Worm (Caenorhabditis elegans) whole organism, late embryonic: ENCODE results near the gene nhr-168.

ENCODE experiments used
- C38D4.7 ChIP-seq: fragments of 200-800 bp; sonication (Bioruptor generic); optimal IDR thresholded peaks from 2 replicates; lab custom pipeline; 2018; ENCODE audit warnings: mild to moderate bottlenecking, missing genetic modification characterization, moderate library complexity, missing compliant biosample characterization
- F13H6.1 ChIP-seq: sonication (generic microtip); optimal IDR thresholded peaks from 2 replicates; lab custom pipeline; 2016; ENCODE audit warnings: missing genetic modification characterization, missing compliant biosample characterization
- ceh-30 ChIP-seq: fragments of 150-350 bp; optimal IDR thresholded peaks from 2 replicates; lab custom pipeline; 2014; ENCODE audit warnings: missing biosample characterization, missing genetic modification characterization
- ceh-31 ChIP-seq: sonication (generic microtip); optimal IDR thresholded peaks from 2 replicates; lab custom pipeline; 2016; ENCODE audit warnings: missing genetic modification characterization, missing compliant biosample characterization
- ceh-9 ChIP-seq: sonication (generic microtip); optimal IDR thresholded peaks from 2 replicates; lab custom pipeline; 2016; ENCODE audit warnings: mild to moderate bottlenecking, missing genetic modification characterization, inconsistent platforms, missing compliant biosample characterization
- che-1 ChIP-seq: sonication (generic microtip); optimal IDR thresholded peaks from 2 replicates; lab custom pipeline; 2016; ENCODE audit warnings: mild to moderate bottlenecking, missing genetic modification characterization, missing compliant biosample characterization
- dmd-4 ChIP-seq: sonication (generic microtip); optimal IDR thresholded peaks from 2 replicates; lab custom pipeline; 2016; ENCODE audit warnings: borderline replicate concordance, missing genetic modification characterization, missing compliant biosample characterization
- dve-1 ChIP-seq: sonication (generic microtip); optimal IDR thresholded peaks from 2 replicates; lab custom pipeline; 2017; ENCODE audit warnings: antibody characterized with exemption, mild to moderate bottlenecking, missing genetic modification characterization, missing compliant biosample characterization
- elt-2 ChIP-seq: sonication (generic microtip); optimal IDR thresholded peaks from 2 replicates; lab custom pipeline; 2016; ENCODE audit warnings: missing genetic modification reagents, missing genetic modification characterization, missing compliant biosample characterization
- ets-4 ChIP-seq: sonication (generic microtip); optimal IDR thresholded peaks from 2 replicates; lab custom pipeline; 2016; ENCODE audit warnings: missing genetic modification characterization, missing compliant biosample characterization
- fax-1 ChIP-seq: sonication (generic microtip); optimal IDR thresholded peaks from 2 replicates; lab custom pipeline; 2016; ENCODE audit warnings: missing genotype, missing genetic modification characterization, missing compliant biosample characterization
- hlh-15 ChIP-seq: sonication (generic microtip); optimal IDR thresholded peaks from 2 replicates; lab custom pipeline; 2016; ENCODE audit warnings: missing genetic modification characterization, missing compliant biosample characterization
- mec-3 ChIP-seq: sonication (generic microtip); optimal IDR thresholded peaks from 2 replicates; lab custom pipeline; 2016; ENCODE audit warnings: borderline replicate concordance, missing genetic modification characterization, missing compliant biosample characterization
- nfya-1 ChIP-seq: sonication (generic microtip); optimal IDR thresholded peaks from 2 replicates; lab custom pipeline; 2017; ENCODE audit warnings: missing genetic modification characterization, mild to moderate bottlenecking, missing compliant biosample characterization, antibody characterized with exemption, moderate library complexity
- nhr-232 ChIP-seq: sonication (generic microtip); optimal IDR thresholded peaks from 2 replicates; lab custom pipeline; 2016; ENCODE audit warnings: missing genetic modification characterization, missing compliant biosample characterization
- pag-3 ChIP-seq: sonication (generic microtip); optimal IDR thresholded peaks from 2 replicates; lab custom pipeline; 2016; ENCODE audit warnings: missing compliant biosample characterization, missing genetic modification characterization, borderline replicate concordance
- pat-9 ChIP-seq: fragments of 200-800 bp; sonication (Bioruptor generic); optimal IDR thresholded peaks from 2 replicates; lab custom pipeline; 2018; ENCODE audit warnings: mild to moderate bottlenecking, missing genetic modification characterization, moderate library complexity, missing compliant biosample characterization
- pha-4 ChIP-seq: fragments of 150-350 bp; optimal IDR thresholded peaks from 2 replicates; lab custom pipeline; 2018; ENCODE audit warnings: missing biosample characterization, missing genetic modification reagents, missing genetic modification characterization
- pqm-1 ChIP-seq: sonication (generic microtip); optimal IDR thresholded peaks from 2 replicates; lab custom pipeline; 2016; ENCODE audit warnings: missing genetic modification characterization, missing compliant biosample characterization
- pros-1 ChIP-seq: fragments of 150-350 bp; optimal IDR thresholded peaks from 2 replicates; lab custom pipeline; 2014; ENCODE audit warnings: missing biosample characterization, missing genetic modification reagents, missing genetic modification characterization
- ref-2 ChIP-seq: sonication (generic microtip); optimal IDR thresholded peaks from 2 replicates; lab custom pipeline; 2016; ENCODE audit warnings: missing genetic modification characterization, missing compliant biosample characterization
- rnt-1 ChIP-seq: sonication (generic microtip); optimal IDR thresholded peaks from 2 replicates; lab custom pipeline; 2016; ENCODE audit warnings: missing genetic modification characterization, missing compliant biosample characterization
- sdc-2 ChIP-seq: sonication (generic microtip); optimal IDR thresholded peaks from 2 replicates; lab custom pipeline; 2016; ENCODE audit warnings: missing genotype, missing genetic modification characterization, missing compliant biosample characterization
- sox-4 ChIP-seq: sonication (generic microtip); optimal IDR thresholded peaks from 2 replicates; lab custom pipeline; 2017; ENCODE audit warnings: mild to moderate bottlenecking, missing genetic modification characterization, inconsistent platforms, missing compliant biosample characterization
- unc-42 ChIP-seq: sonication (generic microtip); optimal IDR thresholded peaks from 2 replicates; lab custom pipeline; 2016; ENCODE audit warnings: missing genotype, missing genetic modification characterization, missing compliant biosample characterization
- unc-55 ChIP-seq: sonication (generic microtip); optimal IDR thresholded peaks from 2 replicates; lab custom pipeline; 2017; ENCODE audit warnings: missing biosample characterization, missing genetic modification reagents, missing genetic modification characterization
- zip-5 ChIP-seq: sonication (generic microtip); optimal IDR thresholded peaks from 2 replicates; lab custom pipeline; 2016; ENCODE audit warnings: missing genetic modification characterization, missing compliant biosample characterization

The nhr-168 gene

DNA sequence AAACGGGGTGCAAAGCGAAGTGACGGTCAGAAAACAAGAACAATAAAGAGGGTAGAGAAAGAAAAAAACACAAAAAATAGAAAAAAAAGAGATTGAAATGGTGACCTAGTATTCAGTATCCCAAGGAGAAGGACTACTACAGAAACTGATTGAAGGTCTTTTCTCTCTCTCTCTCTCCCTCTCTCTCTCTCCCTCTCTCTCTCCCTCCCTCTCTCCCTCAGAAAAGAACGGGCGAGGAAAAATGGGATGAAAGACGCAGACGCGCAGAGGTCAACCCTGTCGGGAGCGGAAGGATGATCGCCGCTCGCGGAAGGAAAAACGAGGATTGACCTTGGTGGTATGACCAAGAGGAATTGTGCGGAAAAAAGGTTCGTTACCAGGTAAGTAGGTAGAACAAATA lies 40.9 kb upstream of the nhr-168 start:
- TF ChIP-seq unc-42 (tag; lab: Kevin White, UChicago) (no peak), unc-55 (GFP tag; lab: Kevin White, UChicago) (peak; percentile 8), ceh-31 (tag; lab: Kevin White, UChicago) (peak; percentile 28)

ce11 chrV:13373643-13374042 lies 40.0 kb upstream of the nhr-168 start:
- peak; percentile 48 for TF ChIP-seq elt-2 (tag; lab: Kevin White, UChicago)
- no peak for TF ChIP-seq fax-1 (tag; lab: Kevin White, UChicago)
- peak; percentile 26 for TF ChIP-seq pqm-1
- no peak for TF ChIP-seq nhr-232 (tag; lab: Kevin White, UChicago)
- TF ChIP-seq, all 69 proteins: peak for 2

DNA sequence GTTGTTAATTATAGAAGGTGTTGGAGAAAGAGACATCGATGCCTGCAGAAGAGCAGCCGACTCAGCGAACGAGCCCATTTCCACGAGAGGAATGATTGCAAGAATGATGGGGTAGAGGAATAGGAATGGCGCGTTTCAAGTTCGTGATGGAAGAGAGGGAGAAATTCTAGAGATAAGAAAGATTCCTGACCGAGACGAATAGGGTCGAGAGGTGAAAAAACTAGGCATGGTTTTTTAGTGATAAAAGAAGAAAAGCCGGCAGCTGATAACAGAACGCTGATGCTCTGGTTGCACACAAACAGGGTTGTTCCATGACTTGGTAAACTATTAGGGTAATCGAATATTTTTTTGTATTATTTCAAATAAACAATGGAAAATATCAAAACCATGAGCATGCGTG lies 39.1 kb upstream of the nhr-168 start:
- TF ChIP-seq pag-3 (no peak), ceh-30 (tag; lab: Kevin White, UChicago) (no peak), dmd-4 (tag; lab: Kevin White, UChicago) (no peak), elt-2 (tag; lab: Kevin White, UChicago) (peak; percentile 61), hlh-15 (tag; lab: Kevin White, UChicago) (no peak), nfya-1 (tag; lab: Kevin White, UChicago) (no peak)
- TF ChIP-seq, all 69 proteins: peak for 1

DNA sequence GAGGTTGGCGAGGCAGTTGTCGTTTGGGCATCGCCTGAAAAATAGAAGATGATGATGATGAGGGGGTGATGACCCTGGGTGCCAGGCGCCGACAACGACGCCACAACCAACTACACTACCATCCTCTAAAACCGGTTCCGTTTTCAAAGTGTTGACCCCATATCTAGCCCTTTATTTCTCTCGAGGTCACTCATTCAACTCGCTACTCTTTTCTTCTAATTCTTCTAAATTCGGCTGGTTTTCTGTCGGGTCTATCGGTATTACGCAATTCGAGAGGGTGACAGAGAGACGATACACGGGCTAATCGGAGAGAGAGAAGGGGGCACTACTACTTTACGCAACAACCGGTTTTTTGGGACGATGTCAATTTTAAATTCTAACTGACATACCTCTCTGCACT lies 37.7 kb upstream of the nhr-168 start:
- TF ChIP-seq pros-1 (tag; lab: Kevin White, UChicago) (peak; percentile 1), F13H6.1 (tag; lab: Kevin White, UChicago) (peak; percentile 49), dve-1 (tag; lab: Kevin White, UChicago) (no peak), ceh-31 (tag; lab: Kevin White, UChicago) (peak; percentile 34), zip-5 (tag; lab: Kevin White, UChicago) (no peak)

- no peak for TF ChIP-seq dmd-4 (tag; lab: Kevin White, UChicago)
These were observed 36.6 kb upstream of the nhr-168 start for ce11 chrV:13370265-13370664.

DNA sequence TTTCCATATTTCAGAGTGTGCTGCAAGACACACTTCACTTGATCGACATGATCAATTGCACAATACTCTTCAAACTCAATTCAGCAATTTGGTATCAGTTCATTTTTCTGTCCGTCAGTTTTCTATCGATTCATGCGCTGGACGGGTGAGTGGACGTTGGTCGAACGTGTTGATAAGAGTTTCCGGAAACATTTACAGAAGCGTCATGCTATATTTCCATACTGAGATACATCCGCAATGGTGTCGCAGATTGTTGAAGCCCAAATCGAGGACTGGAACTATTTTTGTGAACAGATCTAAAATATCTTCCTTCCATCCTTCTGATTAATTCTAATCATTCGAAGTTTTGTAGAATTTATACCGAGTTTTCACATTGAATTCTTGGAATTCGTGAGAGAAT lies 36.0 kb upstream of the nhr-168 start:
- TF ChIP-seq sox-4 (tag; lab: Kevin White, UChicago) = no peak
- no peak for TF ChIP-seq ceh-31 (tag; lab: Kevin White, UChicago)
- TF ChIP-seq ceh-30 (tag; lab: Kevin White, UChicago) = no peak
- TF ChIP-seq dmd-4 (tag; lab: Kevin White, UChicago) = no peak
- TF ChIP-seq pha-4 (tag; lab: Kevin White, UChicago) = no peak
- TF ChIP-seq unc-42 (tag; lab: Kevin White, UChicago) = no peak
- no peak for TF ChIP-seq sdc-2 (tag; lab: Kevin White, UChicago)
- TF ChIP-seq rnt-1 (tag; lab: Kevin White, UChicago) = no peak
- TF ChIP-seq fax-1 (tag; lab: Kevin White, UChicago) = no peak
- no peak for TF ChIP-seq che-1

DNA sequence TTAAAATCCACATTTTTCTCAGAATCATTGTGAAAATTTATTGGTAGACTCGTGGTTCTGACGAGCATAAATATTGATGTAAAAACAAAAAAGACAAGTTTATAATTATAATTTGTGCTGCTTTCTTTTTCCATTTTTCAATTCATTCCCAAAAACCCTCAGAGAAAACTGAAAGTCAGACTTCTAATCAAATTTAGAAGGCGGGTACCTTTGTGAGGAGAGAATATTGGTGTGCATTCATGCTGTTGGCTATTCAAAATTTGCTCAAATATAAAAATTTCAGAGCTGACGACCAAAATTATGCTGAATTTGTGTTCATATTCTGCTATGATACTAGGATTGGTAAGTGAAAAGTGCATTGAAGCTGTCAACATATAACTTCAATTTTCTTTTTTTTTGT lies 33.4 kb upstream of the nhr-168 start, which contains the start of gene srx-125:
srx-125 (plus strand) TSS at position 301 of the 400 bp plus-strand sequence.
- TF ChIP-seq C38D4.7 (GFP tag; lab: Kevin White, UChicago) = no peak
- no peak for TF ChIP-seq mec-3 (tag; lab: Kevin White, UChicago)
- no peak for TF ChIP-seq unc-42 (tag; lab: Kevin White, UChicago)
- TF ChIP-seq ceh-30 (tag; lab: Kevin White, UChicago) = no peak
- TF ChIP-seq che-1 = no peak

- TF ChIP-seq ets-4 (tag; lab: Kevin White, UChicago) (no peak), ceh-9 (no peak), unc-42 (tag; lab: Kevin White, UChicago) (no peak), ref-2 (tag; lab: Kevin White, UChicago) (no peak), pat-9 (tag; lab: Kevin White, UChicago) (no peak)
These were observed 32.8 kb upstream of the nhr-168 start for ce11 chrV:13366488-13366887.
